Fruit fly (Drosophila melanogaster) whole organism, pupa: ENCODE data around the gene Rbp.

Experiments used
- CG10348 ChIP-seq: fragments of 200-800 bp; sonication (Bioruptor generic); IDR thresholded peaks from 2 replicates; pipeline ENCODE4 v1.3.6; 2022; ENCODE audit warnings: missing biosample characterization, missing genetic modification characterization
- CG12605 ChIP-seq: fragments of 200-800 bp; sonication (Bioruptor generic); IDR thresholded peaks from 2 replicates; pipeline ENCODE4 v1.3.6; 2022; ENCODE audit warnings: missing biosample characterization, missing genetic modification characterization
- CG13204 ChIP-seq: fragments of 200-800 bp; sonication (Bioruptor generic); optimal IDR thresholded peaks from 2 replicates; lab custom pipeline; 2018; ENCODE audit warnings: missing biosample characterization, mild to moderate bottlenecking, missing genetic modification characterization, moderate library complexity
- CG14655 ChIP-seq: fragments of 200-800 bp; sonication (Bioruptor generic); optimal IDR thresholded peaks from 3 replicates; lab custom pipeline; 2017; ENCODE audit warnings: mild to moderate bottlenecking, missing biosample characterization, missing genetic modification reagents, missing genetic modification characterization
- CG15710 ChIP-seq: fragments of 200-800 bp; sonication (Bioruptor generic); optimal IDR thresholded peaks from 2 replicates; lab custom pipeline; 2018; ENCODE audit warnings: missing biosample characterization, mild to moderate bottlenecking, missing genetic modification characterization, moderate library complexity
- CG17806 ChIP-seq: fragments of 200-800 bp; sonication (Bioruptor generic); optimal IDR thresholded peaks from 2 replicates; lab custom pipeline; 2018; ENCODE audit warnings: missing biosample characterization, mild to moderate bottlenecking, missing genetic modification characterization, moderate library complexity
- CG32121 ChIP-seq: fragments of 200-800 bp; sonication (Bioruptor generic); IDR thresholded peaks from 2 replicates; pipeline ENCODE4 v1.3.6; 2022; ENCODE audit warnings: missing biosample characterization, missing genetic modification characterization
- CG34367 ChIP-seq: fragments of 200-800 bp; sonication (Bioruptor generic); optimal IDR thresholded peaks from 2 replicates; lab custom pipeline; 2018; ENCODE audit warnings: missing biosample characterization, mild to moderate bottlenecking, missing genetic modification characterization
- CG4496 ChIP-seq: fragments of 200-800 bp; sonication (Bioruptor generic); IDR thresholded peaks from 3 replicates; pipeline ENCODE4 v1.3.6; 2022; ENCODE audit warnings: missing biosample characterization, missing genetic modification characterization
- CG8159 ChIP-seq: fragments of 200-800 bp; sonication (Bioruptor generic); optimal IDR thresholded peaks from 3 replicates; lab custom pipeline; 2018; ENCODE audit warnings: missing biosample characterization, mild to moderate bottlenecking, missing genetic modification characterization, moderate library complexity
- CG8301 ChIP-seq: fragments of 200-800 bp; sonication (Bioruptor generic); optimal IDR thresholded peaks from 2 replicates; lab custom pipeline; 2018; ENCODE audit warnings: missing biosample characterization, mild to moderate bottlenecking, missing genetic modification characterization
- CG9948 ChIP-seq: fragments of 200-800 bp; sonication (Bioruptor generic); optimal IDR thresholded peaks from 2 replicates; lab custom pipeline; 2018; ENCODE audit warnings: missing biosample characterization, mild to moderate bottlenecking, missing genetic modification characterization, moderate library complexity
- D1 ChIP-seq: fragments of 200-800 bp; sonication (Bioruptor generic); optimal IDR thresholded peaks from 2 replicates; lab custom pipeline; 2018; ENCODE audit warnings: missing biosample characterization, mild to moderate bottlenecking, missing genetic modification characterization, moderate library complexity
- EcR ChIP-seq: fragments of 200-800 bp; sonication (Bioruptor generic); optimal IDR thresholded peaks from 3 replicates; lab custom pipeline; 2019; ENCODE audit warnings: missing biosample characterization, missing genetic modification characterization, mild to moderate bottlenecking, moderate library complexity, missing genetic modification reagents
- Ets98B ChIP-seq: fragments of 200-800 bp; sonication (Bioruptor generic); IDR thresholded peaks from 2 replicates; pipeline ENCODE4 v1.3.6; 2022; ENCODE audit warnings: missing biosample characterization, missing genetic modification characterization
- Pif1A ChIP-seq: fragments of 200-800 bp; sonication (Bioruptor generic); optimal IDR thresholded peaks from 3 replicates; lab custom pipeline; 2016; ENCODE audit warnings: missing biosample characterization, missing genetic modification characterization
- Pif1B ChIP-seq: fragments of 200-800 bp; sonication (Bioruptor generic); optimal IDR thresholded peaks from 3 replicates; lab custom pipeline; 2016; ENCODE audit warnings: missing biosample characterization, missing genetic modification characterization
- Snoo ChIP-seq: fragments of 200-800 bp; sonication (Bioruptor generic); optimal IDR thresholded peaks from 3 replicates; lab custom pipeline; 2017; ENCODE audit warnings: missing biosample characterization, mild to moderate bottlenecking, missing genetic modification characterization, inconsistent platforms
- fd96Ca ChIP-seq: fragments of 200-800 bp; sonication (Bioruptor generic); IDR thresholded peaks from 3 replicates; pipeline ENCODE4 v1.3.6; 2022; ENCODE audit warnings: missing biosample characterization, missing genetic modification characterization
- gl ChIP-seq: fragments of 200-800 bp; sonication (Bioruptor generic); optimal IDR thresholded peaks from 2 replicates; lab custom pipeline; 2018; ENCODE audit warnings: missing biosample characterization, mild to moderate bottlenecking, missing genetic modification characterization
- rn ChIP-seq: fragments of 200-800 bp; sonication (Bioruptor generic); IDR thresholded peaks from 2 replicates; pipeline ENCODE4 v1.3.6; 2022; ENCODE audit warnings: missing biosample characterization, missing genetic modification characterization

The Rbp gene

DNA sequence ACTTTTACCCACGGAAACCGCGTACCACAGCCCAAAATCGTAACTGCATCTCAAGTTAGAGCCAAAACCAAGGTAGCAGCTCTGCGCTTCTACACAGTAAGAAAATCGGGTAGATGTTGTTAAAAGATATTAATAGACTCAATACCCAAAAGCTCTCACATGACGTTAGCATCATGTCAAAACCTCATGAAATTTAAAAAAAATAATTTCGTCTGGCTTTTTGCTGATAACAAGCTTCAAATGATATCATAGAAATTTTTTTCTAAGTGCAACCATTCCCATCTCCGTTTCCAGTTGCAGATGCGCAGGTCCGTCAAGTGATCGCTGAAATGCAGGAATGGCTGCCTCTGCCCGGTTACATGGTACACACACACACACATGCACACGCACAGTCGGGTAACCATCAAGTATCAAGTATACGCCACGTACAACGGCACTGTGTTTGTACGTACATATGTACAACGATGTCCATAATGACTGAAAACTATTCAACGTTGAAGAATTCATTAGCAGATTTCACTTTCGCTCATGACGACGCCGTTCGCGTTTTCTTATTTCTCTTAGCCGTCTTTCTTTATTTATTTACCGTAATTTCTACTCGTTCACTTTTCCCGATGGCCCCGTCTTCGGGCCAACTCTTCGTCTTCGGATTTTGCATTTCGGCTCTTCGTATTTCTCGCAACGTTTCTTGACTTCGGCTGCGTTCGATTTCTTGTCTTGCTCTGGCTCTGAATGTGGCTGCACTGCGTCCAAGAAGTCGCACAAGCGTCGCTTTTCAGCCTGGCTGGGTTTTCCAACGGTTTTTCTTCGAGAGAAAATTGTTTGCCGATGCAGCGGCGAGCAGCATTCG is 51.4 kb downstream of the Rbp start:
- TF ChIP-seq CG15710, result no peak
- peak; percentile 73 for TF ChIP-seq Ets98B (GFP tag; lab: Robert Waterston, UW)
- TF ChIP-seq Pif1B (GFP tag; lab: Kevin White, UChicago), result peak; percentile 12
- no peak for TF ChIP-seq CG10348 (GFP tag; lab: Robert Waterston, UW)
- TF ChIP-seq CG32121 (GFP tag; lab: Robert Waterston, UW), result peak; percentile 54; the same call in 1 of the 2 replicates
- TF ChIP-seq CG4496, result peak; percentile 78
- no peak for TF ChIP-seq CG8159
- no peak for TF ChIP-seq CG9948 (tag; lab: Kevin White, UChicago)
- TF ChIP-seq CG14655 (GFP tag; lab: Kevin White, UChicago), result peak; percentile 76
- TF ChIP-seq CG12605 (GFP tag; lab: Robert Waterston, UW), result peak; percentile 54; the same call in 1 of the 2 replicates
- no peak for TF ChIP-seq CG34367
- TF ChIP-seq CG8301, result peak; percentile 73
- peak; percentile 23 for TF ChIP-seq Pif1A
- peak; percentile 62; the same call in 1 of the 3 replicates for TF ChIP-seq fd96Ca (GFP tag; lab: Robert Waterston, UW)
- no peak for TF ChIP-seq CG17806 (tag; lab: Kevin White, UChicago)
- TF ChIP-seq Snoo (tag; lab: Kevin White, UChicago), result no peak

DNA sequence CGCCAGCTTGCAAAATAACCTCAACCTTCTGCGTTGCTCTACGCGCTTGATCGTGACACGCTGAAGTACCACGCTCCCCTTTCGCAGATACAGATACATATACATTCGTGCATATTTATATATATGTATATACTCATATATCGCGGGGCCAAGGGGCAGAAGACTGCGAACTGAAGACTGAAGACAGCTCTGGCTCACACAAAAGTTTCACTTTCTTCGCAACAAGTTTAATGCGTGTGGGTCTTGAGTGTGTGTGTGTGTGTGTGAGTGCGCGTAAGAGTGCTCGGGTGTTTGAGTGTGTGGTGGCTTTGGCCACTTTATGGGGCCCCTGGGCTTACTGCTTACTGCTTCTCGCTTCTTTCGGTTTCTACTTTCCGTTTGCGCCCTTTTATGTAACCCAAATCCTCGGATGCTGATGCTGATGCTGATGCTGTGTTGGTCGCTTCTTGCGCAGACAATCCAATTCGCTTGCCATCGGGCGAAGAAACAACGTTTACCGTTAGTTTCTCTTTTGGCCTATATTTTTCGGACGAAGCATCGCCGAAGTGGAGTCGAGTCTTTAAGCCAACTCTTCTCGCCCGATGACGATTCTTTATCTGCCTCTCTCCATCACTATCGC is 52.9 kb downstream of the Rbp start:
- TF ChIP-seq CG15710, result no peak
- no peak for TF ChIP-seq CG10348 (GFP tag; lab: Robert Waterston, UW)
- TF ChIP-seq Ets98B (GFP tag; lab: Robert Waterston, UW), result no peak
- TF ChIP-seq CG4496, result no peak
- TF ChIP-seq CG34367, result no peak
- TF ChIP-seq CG14655 (GFP tag; lab: Kevin White, UChicago), result no peak
- TF ChIP-seq fd96Ca (GFP tag; lab: Robert Waterston, UW), result no peak
- no peak for TF ChIP-seq CG17806 (tag; lab: Kevin White, UChicago)
- no peak for TF ChIP-seq Pif1A
- no peak for TF ChIP-seq CG12605 (GFP tag; lab: Robert Waterston, UW)
- TF ChIP-seq EcR, result no peak
- TF ChIP-seq CG8301, result no peak
- TF ChIP-seq gl (tag; lab: Kevin White, UChicago), result no peak
- TF ChIP-seq Snoo (tag; lab: Kevin White, UChicago), result no peak
- TF ChIP-seq CG9948 (tag; lab: Kevin White, UChicago), result no peak
- TF ChIP-seq CG32121 (GFP tag; lab: Robert Waterston, UW), result no peak
- TF ChIP-seq, all 21 proteins: peak for 0

DNA sequence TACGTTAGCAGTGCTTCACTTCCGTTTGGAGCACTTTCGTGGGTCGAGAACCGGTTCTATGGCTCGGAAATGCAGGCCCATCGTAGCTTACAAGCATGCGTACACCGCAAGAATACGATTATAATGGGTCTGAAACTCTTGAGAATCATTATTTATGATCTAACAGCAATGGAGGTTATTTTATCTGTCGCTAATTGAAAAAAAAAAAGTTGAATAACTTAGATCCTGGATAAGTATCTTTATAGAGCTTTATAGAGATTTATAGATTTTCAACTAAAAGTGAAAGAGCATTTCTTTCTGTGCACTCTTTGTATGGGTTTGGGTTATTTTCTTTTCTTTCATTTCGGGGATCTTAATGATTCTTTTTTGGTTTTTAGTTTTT is 53.4 kb downstream of the Rbp start:
- TF ChIP-seq EcR (no peak), gl (tag; lab: Kevin White, UChicago) (no peak), CG15710 (peak; percentile 54), CG4496 (peak; percentile 49; the same call in 2 of the 3 replicates), CG10348 (GFP tag; lab: Robert Waterston, UW) (no peak), CG9948 (tag; lab: Kevin White, UChicago) (peak; percentile 65), CG12605 (GFP tag; lab: Robert Waterston, UW) (peak; percentile 35; the same call in 1 of the 2 replicates), Snoo (tag; lab: Kevin White, UChicago) (peak; percentile 85), CG8159 (peak; percentile 59), rn (GFP tag; lab: Robert Waterston, UW) (no peak), CG14655 (GFP tag; lab: Kevin White, UChicago) (peak; percentile 86), fd96Ca (GFP tag; lab: Robert Waterston, UW) (peak; percentile 29; the same call in 1 of the 3 replicates), CG34367 (peak; percentile 42), D1 (tag; lab: Kevin White, UChicago) (peak; percentile 25), Pif1B (GFP tag; lab: Kevin White, UChicago) (peak; percentile 55), CG32121 (GFP tag; lab: Robert Waterston, UW) (peak; percentile 35; the same call in 1 of the 2 replicates), CG17806 (tag; lab: Kevin White, UChicago) (peak; percentile 46), CG13204 (GFP tag; lab: Kevin White, UChicago) (peak; percentile 5), Ets98B (GFP tag; lab: Robert Waterston, UW) (peak; percentile 35; the same call in 1 of the 2 replicates), Pif1A (peak; percentile 69), CG8301 (peak; percentile 86)

DNA sequence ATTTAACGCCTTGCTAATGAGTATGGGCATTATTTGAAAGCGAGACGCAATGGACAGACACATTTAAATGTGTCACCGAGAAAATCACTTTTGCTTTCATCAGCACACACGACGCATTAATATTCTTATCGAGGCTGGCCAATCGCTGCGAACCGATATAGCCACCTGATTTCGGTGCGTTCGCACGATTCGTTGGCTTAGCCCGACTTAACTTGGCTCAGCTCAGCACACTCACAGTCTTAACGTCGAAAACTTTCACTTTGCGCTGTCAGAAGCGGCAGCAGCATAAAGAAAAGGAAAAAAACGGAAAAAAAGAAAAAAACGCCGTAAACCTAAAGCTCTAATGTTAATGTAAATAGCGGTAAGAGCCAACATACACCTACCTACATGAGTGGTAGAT is 55.9 kb downstream of the Rbp start:
- TF ChIP-seq CG15710 (no peak), CG13204 (GFP tag; lab: Kevin White, UChicago) (no peak), CG8301 (no peak), CG34367 (no peak), rn (GFP tag; lab: Robert Waterston, UW) (no peak), Pif1B (GFP tag; lab: Kevin White, UChicago) (no peak), CG9948 (tag; lab: Kevin White, UChicago) (no peak), Pif1A (no peak), D1 (tag; lab: Kevin White, UChicago) (no peak)

DNA sequence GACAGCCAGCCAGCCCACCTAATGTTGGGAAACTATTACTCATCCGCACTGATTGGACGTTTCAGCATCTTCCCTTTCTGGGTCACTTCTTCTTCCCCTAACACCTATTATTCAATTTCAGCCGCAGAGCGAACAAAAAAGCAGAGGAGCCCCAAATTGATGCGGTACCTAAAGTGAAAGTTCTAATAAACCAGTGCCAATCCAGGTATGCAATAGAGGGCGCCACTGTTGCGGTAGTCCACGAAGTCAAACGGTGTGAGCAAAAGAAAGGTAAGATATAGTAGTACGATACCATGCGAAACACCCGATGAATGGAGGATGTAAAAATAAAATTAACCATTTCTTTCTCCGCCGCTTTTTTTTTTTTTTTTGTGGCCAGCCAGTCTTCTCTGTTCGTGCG is 56.7 kb downstream of the Rbp start:
- TF ChIP-seq CG8301, result no peak
- TF ChIP-seq Snoo (tag; lab: Kevin White, UChicago), result no peak
- no peak for TF ChIP-seq CG10348 (GFP tag; lab: Robert Waterston, UW)
